Fruit fly (Drosophila melanogaster) whole organism, embryonic: Measurements from ENCODE around the gene CG9799.

Experiments used
- Abd-B ChIP-seq: fragments of 200-800 bp; sonication (Bioruptor generic); optimal IDR thresholded peaks from 2 replicates; lab custom pipeline; 2018; ENCODE audit warnings: missing biosample characterization, mild to moderate bottlenecking, missing genetic modification characterization, moderate library complexity
- BEAF-32 ChIP-seq: fragments of 200-800 bp; sonication (Bioruptor generic); optimal IDR thresholded peaks from 3 replicates; lab custom pipeline; 2017; ENCODE audit warnings: missing biosample characterization, missing genetic modification characterization, mild to moderate bottlenecking, moderate library complexity, missing genetic modification reagents
- BtbVII ChIP-seq: fragments of 200-800 bp; sonication (Bioruptor generic); optimal IDR thresholded peaks from 3 replicates; lab custom pipeline; 2017; ENCODE audit warnings: missing biosample characterization, mild to moderate bottlenecking, missing genetic modification characterization
- CG11695 ChIP-seq: fragments of 200-800 bp; sonication (Bioruptor generic); IDR thresholded peaks from 3 replicates; pipeline ENCODE4 v1.3.6; 2022; ENCODE audit warnings: missing biosample characterization, missing genetic modification characterization
- CG12104 ChIP-seq: fragments of 200-800 bp; sonication (Bioruptor generic); optimal IDR thresholded peaks from 3 replicates; lab custom pipeline; 2016; ENCODE audit warnings: missing biosample characterization, missing genetic modification characterization
- CG12155 ChIP-seq: fragments of 200-800 bp; sonication (Bioruptor generic); optimal IDR thresholded peaks from 3 replicates; lab custom pipeline; 2016; ENCODE audit warnings: missing biosample characterization, missing genetic modification characterization
- CG13424 ChIP-seq: fragments of 200-800 bp; sonication (Bioruptor generic); optimal IDR thresholded peaks from 2 replicates; lab custom pipeline; 2019; ENCODE audit warnings: missing biosample characterization, mild to moderate bottlenecking, missing genetic modification characterization, moderate library complexity
- CG14860 ChIP-seq: fragments of 200-800 bp; sonication (Bioruptor generic); IDR thresholded peaks from 3 replicates; pipeline ENCODE4 v1.3.6; 2022; ENCODE audit warnings: missing biosample characterization, missing genetic modification characterization; ENCODE audit not compliant: partially characterized antibody
- CG15601 ChIP-seq: fragments of 200-800 bp; sonication (Bioruptor generic); optimal IDR thresholded peaks from 3 replicates; lab custom pipeline; 2019; ENCODE audit warnings: missing biosample characterization, mild to moderate bottlenecking, missing genetic modification characterization, moderate library complexity
- CG16779 ChIP-seq: fragments of 200-800 bp; sonication (Bioruptor generic); IDR thresholded peaks from 2 replicates; pipeline ENCODE4 v1.3.6; 2022; ENCODE audit warnings: missing biosample characterization, missing genetic modification characterization
- CG2202 ChIP-seq: fragments of 200-800 bp; sonication (Bioruptor generic); optimal IDR thresholded peaks from 2 replicates; lab custom pipeline; 2018; ENCODE audit warnings: missing biosample characterization, mild to moderate bottlenecking, missing genetic modification characterization
- CG30403 ChIP-seq: fragments of 200-800 bp; sonication (Bioruptor generic); optimal IDR thresholded peaks from 3 replicates; lab custom pipeline; 2016; ENCODE audit warnings: missing biosample characterization, missing genetic modification characterization
- CG3847 ChIP-seq: fragments of 200-800 bp; sonication (Bioruptor generic); IDR thresholded peaks from 2 replicates; pipeline ENCODE4 v1.3.6; 2022; ENCODE audit warnings: missing biosample characterization, missing genetic modification characterization
- CG4282 ChIP-seq: fragments of 200-800 bp; sonication (Bioruptor generic); optimal IDR thresholded peaks from 2 replicates; lab custom pipeline; 2016; ENCODE audit warnings: missing biosample characterization, missing genetic modification characterization
- CG4820 ChIP-seq: fragments of 200-800 bp; sonication (Bioruptor generic); optimal IDR thresholded peaks from 3 replicates; lab custom pipeline; 2016; ENCODE audit warnings: missing biosample characterization, missing genetic modification characterization
- CG6683 ChIP-seq: fragments of 200-800 bp; sonication (Bioruptor generic); optimal IDR thresholded peaks from 2 replicates; lab custom pipeline; 2017; ENCODE audit warnings: missing biosample characterization, mild to moderate bottlenecking, missing genetic modification characterization, missing genetic modification reagents
- CG6813 ChIP-seq: fragments of 200-800 bp; sonication (Bioruptor generic); optimal IDR thresholded peaks from 2 replicates; lab custom pipeline; 2017; ENCODE audit warnings: missing biosample characterization, missing genetic modification characterization, mild to moderate bottlenecking, moderate library complexity, missing genetic modification reagents
- CG6854 ChIP-seq: fragments of 200-800 bp; sonication (Bioruptor generic); optimal IDR thresholded peaks from 3 replicates; lab custom pipeline; 2017; ENCODE audit warnings: missing biosample characterization, mild to moderate bottlenecking, missing genetic modification characterization
- CG7372 ChIP-seq: fragments of 200-800 bp; sonication (Bioruptor generic); IDR thresholded peaks from 2 replicates; pipeline ENCODE4 v1.3.6; 2022; ENCODE audit warnings: missing biosample characterization, missing genetic modification characterization
- CG7556 ChIP-seq: fragments of 200-800 bp; sonication (Bioruptor generic); optimal IDR thresholded peaks from 2 replicates; lab custom pipeline; 2017; ENCODE audit warnings: missing biosample characterization, mild to moderate bottlenecking, missing genetic modification characterization
- CG8281 ChIP-seq: fragments of 200-800 bp; sonication (Bioruptor generic); optimal IDR thresholded peaks from 2 replicates; lab custom pipeline; 2018; ENCODE audit warnings: missing biosample characterization, mild to moderate bottlenecking, missing genetic modification characterization, moderate library complexity
- CrebB ChIP-seq: fragments of 200-800 bp; sonication (Bioruptor generic); optimal IDR thresholded peaks from 3 replicates; lab custom pipeline; 2018; ENCODE audit warnings: missing biosample characterization, mild to moderate bottlenecking, missing genetic modification characterization
- Dbx ChIP-seq: fragments of 200-800 bp; sonication (Bioruptor generic); IDR thresholded peaks from 3 replicates; pipeline ENCODE4 v1.3.6; 2022; ENCODE audit warnings: missing biosample characterization, missing genetic modification characterization
- Hand ChIP-seq: fragments of 200-800 bp; sonication (Bioruptor generic); optimal IDR thresholded peaks from 2 replicates; lab custom pipeline; 2017; ENCODE audit warnings: mild to moderate bottlenecking, missing biosample characterization, missing genetic modification reagents, missing genetic modification characterization
- HmgZ ChIP-seq: fragments of 200-800 bp; sonication (Bioruptor generic); optimal IDR thresholded peaks from 2 replicates; lab custom pipeline; 2018; ENCODE audit warnings: missing biosample characterization, mild to moderate bottlenecking, missing genetic modification characterization
- Jarid2 ChIP-seq: fragments of 200-800 bp; sonication (Bioruptor generic); optimal IDR thresholded peaks from 3 replicates; lab custom pipeline; 2017; ENCODE audit warnings: mild to moderate bottlenecking, missing biosample characterization, missing genetic modification reagents, missing genetic modification characterization
- Mad ChIP-seq: fragments of 200-800 bp; sonication (Bioruptor generic); optimal IDR thresholded peaks from 2 replicates; lab custom pipeline; 2016; ENCODE audit warnings: missing biosample characterization, missing genetic modification characterization
- Mrtf ChIP-seq: fragments of 200-800 bp; sonication (Bioruptor generic); IDR thresholded peaks from 3 replicates; pipeline ENCODE4 v1.3.6; 2022; ENCODE audit warnings: missing biosample characterization, missing genetic modification characterization
- Neu2 ChIP-seq: fragments of 200-800 bp; sonication (Bioruptor generic); optimal IDR thresholded peaks from 3 replicates; lab custom pipeline; 2016; ENCODE audit warnings: missing biosample characterization, missing genetic modification characterization, borderline replicate concordance
- Oaz ChIP-seq: fragments of 200-800 bp; sonication (Bioruptor generic); IDR thresholded peaks from 2 replicates; pipeline ENCODE4 v1.3.6; 2022; ENCODE audit warnings: missing biosample characterization, missing genetic modification characterization
- PHDP ChIP-seq: fragments of 200-800 bp; sonication (Bioruptor generic); optimal IDR thresholded peaks from 3 replicates; lab custom pipeline; 2018; ENCODE audit warnings: missing biosample characterization, mild to moderate bottlenecking, missing genetic modification characterization, moderate library complexity
- Ptx1 ChIP-seq: fragments of 200-800 bp; sonication (Bioruptor generic); IDR thresholded peaks from 2 replicates; pipeline ENCODE4 v1.3.6; 2022; ENCODE audit warnings: missing biosample characterization, missing genetic modification characterization
- Six4 ChIP-seq: fragments of 200-800 bp; sonication (Bioruptor generic); optimal IDR thresholded peaks from 2 replicates; lab custom pipeline; 2016; ENCODE audit warnings: missing biosample characterization, missing genetic modification characterization
- Ssrp ChIP-seq: fragments of 200-800 bp; sonication (Bioruptor generic); optimal IDR thresholded peaks from 2 replicates; lab custom pipeline; 2018; ENCODE audit warnings: missing biosample characterization, mild to moderate bottlenecking, missing genetic modification characterization, moderate library complexity
- ab ChIP-seq: fragments of 200-800 bp; sonication (Bioruptor generic); optimal IDR thresholded peaks from 2 replicates; lab custom pipeline; 2016; ENCODE audit warnings: missing biosample characterization, missing genetic modification characterization
- br ChIP-seq: fragments of >200 bp; optimal IDR thresholded peaks from 2 replicates; lab custom pipeline; 2017
- cas ChIP-seq: fragments of 200-800 bp; sonication (Bioruptor generic); IDR thresholded peaks from 2 replicates; pipeline ENCODE4 v1.3.6; 2022; ENCODE audit warnings: missing biosample characterization, missing genetic modification characterization
- cato ChIP-seq: fragments of 200-800 bp; sonication (Bioruptor generic); optimal IDR thresholded peaks from 2 replicates; lab custom pipeline; 2016; ENCODE audit warnings: missing biosample characterization, missing genetic modification characterization, borderline replicate concordance
- chif ChIP-seq, 2 experiments: fragments of 200-800 bp; sonication (Bioruptor generic); optimal IDR thresholded peaks; 3 replicates each; lab custom pipeline; 2016; ENCODE audit warnings: missing biosample characterization in 2 of 2, missing genetic modification characterization in 2 of 2
- chm ChIP-seq: fragments of 200-800 bp; sonication (Bioruptor generic); IDR thresholded peaks from 2 replicates; pipeline ENCODE4 v1.3.6; 2022; ENCODE audit warnings: missing biosample characterization, missing genetic modification characterization
- dan ChIP-seq: fragments of 200-800 bp; sonication (Bioruptor generic); IDR thresholded peaks from 2 replicates; pipeline ENCODE4 v1.3.6; 2022; ENCODE audit warnings: missing biosample characterization, missing genetic modification characterization
- ewg ChIP-seq: fragments of 200-800 bp; sonication (Bioruptor generic); optimal IDR thresholded peaks from 3 replicates; lab custom pipeline; 2017; ENCODE audit warnings: mild to moderate bottlenecking, missing biosample characterization, missing genetic modification reagents, missing genetic modification characterization
- gce ChIP-seq: fragments of 200-800 bp; sonication (Bioruptor generic); IDR thresholded peaks from 3 replicates; pipeline ENCODE4 v1.3.6; 2022; ENCODE audit warnings: missing biosample characterization, missing genetic modification characterization
- gsb-n ChIP-seq: fragments of 200-800 bp; sonication (Bioruptor generic); optimal IDR thresholded peaks from 3 replicates; lab custom pipeline; 2018; ENCODE audit warnings: missing biosample characterization, mild to moderate bottlenecking, missing genetic modification characterization
- jumu ChIP-seq: fragments of 200-800 bp; sonication (Bioruptor generic); optimal IDR thresholded peaks from 3 replicates; lab custom pipeline; 2016; ENCODE audit warnings: missing biosample characterization, missing genetic modification characterization
- maf-S ChIP-seq: fragments of 200-800 bp; sonication (Bioruptor generic); optimal IDR thresholded peaks from 2 replicates; lab custom pipeline; 2016; ENCODE audit warnings: missing biosample characterization, missing genetic modification characterization
- psq ChIP-seq: fragments of 200-800 bp; sonication (Bioruptor generic); optimal IDR thresholded peaks from 2 replicates; lab custom pipeline; 2017; ENCODE audit warnings: missing biosample characterization, missing genetic modification characterization
- sisA ChIP-seq: fragments of 200-800 bp; sonication (Bioruptor generic); IDR thresholded peaks from 2 replicates; pipeline ENCODE4 v1.3.6; 2022; ENCODE audit warnings: missing biosample characterization, missing genetic modification characterization
- twi ChIP-seq: fragments of 200-800 bp; optimal IDR thresholded peaks from 2 replicates; lab custom pipeline; 2019; ENCODE audit warnings: missing biosample characterization, mild to moderate bottlenecking, missing genetic modification characterization, moderate library complexity
- zfh1 ChIP-seq: fragments of 200-800 bp; sonication (Bioruptor generic); IDR thresholded peaks from 3 replicates; pipeline ENCODE4 v1.3.6; 2022; ENCODE audit warnings: missing biosample characterization, missing genetic modification characterization

CG9799 gene

DNA sequence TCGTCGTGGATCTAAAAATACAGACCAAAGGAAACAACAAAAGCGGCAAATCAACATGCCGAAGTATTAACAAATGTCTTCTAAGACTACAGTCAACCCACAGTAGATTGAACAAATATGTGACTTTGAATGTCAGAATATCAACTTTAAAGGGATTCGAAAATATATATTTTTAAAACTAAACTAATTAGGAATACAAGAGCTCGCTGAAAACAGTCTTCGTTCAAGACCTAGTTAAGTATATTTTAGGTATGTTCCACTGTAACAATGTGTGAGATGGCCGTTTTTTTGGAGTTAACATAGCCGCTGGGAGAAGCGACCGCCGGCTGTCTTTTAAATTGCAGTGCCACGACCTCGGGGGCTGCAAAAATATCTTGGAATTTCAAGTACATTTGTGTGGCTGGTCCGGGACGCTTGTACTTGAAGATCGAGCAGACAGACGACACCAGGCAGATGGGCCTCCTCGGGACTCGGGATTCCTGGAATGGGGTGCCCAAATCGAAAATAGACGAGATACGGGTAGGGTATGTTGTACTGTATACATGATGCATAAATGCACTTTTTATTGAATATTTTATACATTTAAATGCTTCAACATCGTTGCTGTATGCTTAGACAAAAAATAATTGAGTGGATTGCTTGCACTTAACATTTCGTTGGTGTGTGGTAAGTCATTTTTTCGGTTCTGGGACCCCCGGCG, 40.0 kb upstream of the CG9799 start (continued):
- TF ChIP-seq CG30403 (GFP tag; lab: Kevin White, UChicago) (peak; percentile 82), Mad (peak; percentile 12), CG6854 (no peak), CG6813 (GFP tag; lab: Kevin White, UChicago) (peak; percentile 66), Abd-B (GFP tag; lab: Kevin White, UChicago) (peak; percentile 52), zfh1 (peak; percentile 81), CG6683 (peak; percentile 15), Jarid2 (GFP tag; lab: Kevin White, UChicago) (peak; percentile 31), ewg (GFP tag; lab: Kevin White, UChicago) (peak; percentile 53), CG4820 (GFP tag; lab: Kevin White, UChicago) (peak; percentile 63), CG4282 (GFP tag; lab: Kevin White, UChicago) (no peak), CG2202 (tag; lab: Kevin White, UChicago) (peak; percentile 53), Hand (GFP tag; lab: Kevin White, UChicago) (no peak), CG12104 (GFP tag; lab: Kevin White, UChicago) (peak; percentile 27), br (no peak), Oaz (GFP tag; lab: Robert Waterston, UW) (no peak), HmgZ (tag; lab: Kevin White, UChicago) (no peak), CG13424 (peak; percentile 71), maf-S (GFP tag; lab: Kevin White, UChicago) (peak; percentile 26), psq (GFP tag; lab: Kevin White, UChicago) (no peak), gce (GFP tag; lab: Robert Waterston, UW) (peak; percentile 37; the same call in 1 of the 3 replicates), BtbVII (peak; percentile 50), ab (GFP tag; lab: Kevin White, UChicago) (peak; percentile 2), CG8281 (tag; lab: Kevin White, UChicago) (peak; percentile 38), Ssrp (peak; percentile 63), cas (GFP tag; lab: Robert Waterston, UW) (no peak), CG14860 (no peak), chm (no peak), dan (GFP tag; lab: Robert Waterston, UW) (no peak), CG7372 (peak; percentile 47; the same call in 1 of the 2 replicates), Ptx1 (GFP tag; lab: Robert Waterston, UW) (peak; percentile 74), gsb-n (tag; lab: Kevin White, UChicago) (peak; percentile 62), BEAF-32 (GFP tag; lab: Kevin White, UChicago) (no peak), jumu (GFP tag; lab: Kevin White, UChicago) (peak; percentile 45), sisA (GFP tag; lab: Robert Waterston, UW) (peak; percentile 78), chif (GFP tag; optimal IDR thresholded peaks at IDR 0.05; lab: Kevin White, UChicago) (peak; percentile 44 to 71), Dbx (peak; percentile 43; the same call in 1 of the 3 replicates), CG16779 (GFP tag; lab: Robert Waterston, UW) (no peak), Mrtf (GFP tag; lab: Robert Waterston, UW) (peak; percentile 59; the same call in 1 of the 3 replicates), CG3847 (GFP tag; lab: Robert Waterston, UW) (peak; percentile 50; the same call in 1 of the 2 replicates), Neu2 (GFP tag; lab: Kevin White, UChicago) (no peak), CG15601 (tag; lab: Kevin White, UChicago) (peak; percentile 57), CG7556 (peak; percentile 66), PHDP (tag; lab: Kevin White, UChicago) (peak; percentile 69), twi (peak; percentile 90), Six4 (GFP tag; lab: Kevin White, UChicago) (peak; percentile 68), CG11695 (GFP tag; lab: Robert Waterston, UW) (0 out of 3 replicates have a peak, but pooled peaks have one; percentile 36), CrebB (tag; lab: Kevin White, UChicago) (no peak), cato (GFP tag; lab: Kevin White, UChicago) (no peak), CG12155 (GFP tag; lab: Kevin White, UChicago) (peak; percentile 29)
